Worm (Caenorhabditis elegans) whole organism, late embryonic: ENCODE results near the gene C55B6.4.

ENCODE experiments used
- F13H6.1 ChIP-seq: sonication (generic microtip); optimal IDR thresholded peaks from 2 replicates; lab custom pipeline; 2016; ENCODE audit warnings: missing genetic modification characterization, missing compliant biosample characterization
- fkh-6 ChIP-seq: sonication (generic microtip); optimal IDR thresholded peaks from 2 replicates; lab custom pipeline; 2016; ENCODE audit warnings: missing genetic modification characterization, missing compliant biosample characterization
- hlh-6 ChIP-seq: sonication (generic microtip); optimal IDR thresholded peaks from 2 replicates; lab custom pipeline; 2016; ENCODE audit warnings: missing genotype, missing genetic modification characterization, missing compliant biosample characterization
- nhr-232 ChIP-seq: sonication (generic microtip); optimal IDR thresholded peaks from 2 replicates; lab custom pipeline; 2016; ENCODE audit warnings: missing genetic modification characterization, missing compliant biosample characterization
- sdc-2 ChIP-seq: sonication (generic microtip); optimal IDR thresholded peaks from 2 replicates; lab custom pipeline; 2016; ENCODE audit warnings: missing genotype, missing genetic modification characterization, missing compliant biosample characterization
- unc-42 ChIP-seq: sonication (generic microtip); optimal IDR thresholded peaks from 2 replicates; lab custom pipeline; 2016; ENCODE audit warnings: missing genotype, missing genetic modification characterization, missing compliant biosample characterization

Gene C55B6.4

DNA sequence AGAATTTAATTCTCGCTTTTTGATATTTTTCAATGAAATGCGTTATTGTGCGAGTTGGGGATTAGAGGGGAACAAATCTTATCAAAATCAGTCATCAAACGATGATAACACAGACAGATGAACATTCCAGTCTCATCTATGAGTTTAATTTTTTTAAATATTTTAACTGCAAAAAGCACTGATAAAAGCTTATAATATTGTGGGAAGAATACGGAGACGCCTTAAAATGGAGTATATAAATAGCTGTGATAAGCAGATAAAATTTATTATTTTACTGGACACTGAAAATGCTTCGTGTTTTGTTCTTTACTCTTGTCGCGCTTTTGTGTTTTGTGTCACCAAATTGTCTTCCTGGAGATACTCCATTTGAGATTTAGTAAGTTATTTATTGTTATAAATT lies 47.9 kb downstream of the C55B6.4 start, which contains the start of gene clec-86 (continued):
- no peak for TF ChIP-seq unc-42 (tag; lab: Kevin White, UChicago)
- TF ChIP-seq fkh-6 (tag; lab: Kevin White, UChicago) = no peak
- no peak for TF ChIP-seq F13H6.1 (tag; lab: Kevin White, UChicago)
- TF ChIP-seq hlh-6 (tag; lab: Kevin White, UChicago) = no peak
- no peak for TF ChIP-seq sdc-2 (tag; lab: Kevin White, UChicago)
- no peak for TF ChIP-seq nhr-232 (tag; lab: Kevin White, UChicago)
- TF ChIP-seq, all 69 proteins: peak for 3
